Worm (Caenorhabditis elegans) whole organism, midembryonic: ENCODE results near the gene gsnl-1.
A peak's percentile ranks its signal among the peaks of the same experiment; 100 is the strongest.

Source experiments
- T22C8.4 ChIP-seq: fragments of 200-800 bp; sonication (Bioruptor generic); IDR thresholded peaks from 2 replicates; pipeline ENCODE4 v1.3.6; 2022; ENCODE audit warnings: missing genetic modification characterization, missing compliant biosample characterization
- cog-1 ChIP-seq: sonication (generic microtip); optimal IDR thresholded peaks from 2 replicates; lab custom pipeline; 2016; ENCODE audit warnings: missing genetic modification characterization, missing compliant biosample characterization
- flt-1 ChIP-seq: fragments of 200-800 bp; sonication (Bioruptor generic); IDR thresholded peaks from 2 replicates; pipeline ENCODE4 v1.3.6; 2022; ENCODE audit warnings: missing genetic modification characterization, missing compliant biosample characterization
- klf-2 ChIP-seq: fragments of 200-800 bp; sonication (Bioruptor generic); conservative IDR thresholded peaks from 2 replicates; pipeline ENCODE4 v1.3.6; 2022; ENCODE audit warnings: missing genetic modification reagents, missing genetic modification characterization, missing compliant biosample characterization
- med-1 ChIP-seq: sonication (generic microtip); optimal IDR thresholded peaks from 2 replicates; lab custom pipeline; 2017; ENCODE audit warnings: missing genetic modification characterization, mild to moderate bottlenecking, missing compliant biosample characterization, antibody characterized with exemption, missing genetic modification reagents; ENCODE audit not compliant: insufficient read depth
- ref-1 ChIP-seq: fragments of 200-800 bp; sonication (Bioruptor generic); conservative IDR thresholded peaks from 2 replicates; pipeline ENCODE4 v1.3.6; 2022; ENCODE audit warnings: missing genetic modification reagents, missing genetic modification characterization, missing compliant biosample characterization
- tab-1 ChIP-seq: fragments of 200-800 bp; sonication (Bioruptor generic); IDR thresholded peaks from 2 replicates; pipeline ENCODE4 v1.3.6; 2022; ENCODE audit warnings: missing genetic modification characterization, missing compliant biosample characterization
- ztf-23 ChIP-seq: fragments of 200-800 bp; sonication (Bioruptor generic); IDR thresholded peaks from 2 replicates; pipeline ENCODE4 v1.3.6; 2022; ENCODE audit warnings: missing genetic modification reagents, missing genetic modification characterization, missing compliant biosample characterization
- ztf-29 ChIP-seq: fragments of 200-800 bp; sonication (Bioruptor generic); IDR thresholded peaks from 2 replicates; pipeline ENCODE4 v1.3.6; 2022; ENCODE audit warnings: missing genetic modification reagents, missing genetic modification characterization, missing compliant biosample characterization

The gsnl-1 gene

DNA sequence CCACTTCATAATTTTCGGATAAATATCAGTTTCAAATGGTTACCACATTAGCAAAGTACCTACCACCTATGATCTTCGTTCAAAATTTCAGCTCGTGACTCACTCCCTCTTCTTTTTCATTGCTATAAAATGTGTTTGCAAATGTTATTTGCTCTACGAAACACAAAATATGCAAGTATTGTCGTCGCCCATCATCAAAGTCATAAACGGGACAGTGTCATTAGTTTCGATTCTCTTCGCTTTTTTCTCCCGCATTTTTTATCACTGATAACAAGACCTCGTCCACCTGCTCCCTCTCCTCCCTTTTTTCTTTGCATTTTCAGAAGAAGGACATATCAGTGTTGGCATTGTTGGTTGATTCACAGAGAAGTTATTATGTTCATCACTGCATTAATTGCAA, 29.6 kb downstream of the gsnl-1 start, which contains the start of gene C50F4.1:
Gene C50F4.1, plus strand, starts transcription at position 324 of the 400 bp plus-strand sequence.
- TF ChIP-seq med-1 (GFP tag; lab: Kevin White, UChicago) (no peak), tab-1 (GFP tag; lab: Robert Waterston, UW) (no peak), cog-1 (tag; lab: Kevin White, UChicago) (no peak), klf-2 (no peak), ztf-23 (no peak)

DNA sequence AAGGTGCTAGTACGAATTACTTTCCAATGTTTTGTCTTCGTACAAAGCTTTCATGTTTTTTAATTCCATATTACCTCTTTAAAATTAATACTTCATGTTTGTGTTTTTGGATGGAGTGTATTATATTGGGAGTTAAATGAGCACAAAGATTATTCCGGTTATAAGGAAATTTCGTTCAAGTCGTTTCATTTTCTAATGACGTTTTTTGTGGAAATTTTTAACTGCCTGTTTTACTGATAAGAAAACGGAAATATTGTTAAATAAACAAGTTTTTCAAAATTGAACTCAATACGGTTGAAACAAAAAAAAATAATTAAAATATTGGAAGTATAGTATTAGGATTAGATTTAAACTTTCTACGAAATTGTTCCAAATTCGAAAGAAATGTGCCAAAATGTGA, 30.5 kb downstream of the gsnl-1 start:
- TF ChIP-seq ztf-23 (no peak), ztf-29 (GFP tag; lab: Robert Waterston, UW) (no peak), T22C8.4 (GFP tag; lab: Robert Waterston, UW) (no peak), flt-1 (GFP tag; lab: Robert Waterston, UW) (no peak), tab-1 (GFP tag; lab: Robert Waterston, UW) (no peak), cog-1 (tag; lab: Kevin White, UChicago) (no peak), ref-1 (GFP tag; lab: Robert Waterston, UW) (no peak), klf-2 (no peak), med-1 (GFP tag; lab: Kevin White, UChicago) (no peak)

DNA sequence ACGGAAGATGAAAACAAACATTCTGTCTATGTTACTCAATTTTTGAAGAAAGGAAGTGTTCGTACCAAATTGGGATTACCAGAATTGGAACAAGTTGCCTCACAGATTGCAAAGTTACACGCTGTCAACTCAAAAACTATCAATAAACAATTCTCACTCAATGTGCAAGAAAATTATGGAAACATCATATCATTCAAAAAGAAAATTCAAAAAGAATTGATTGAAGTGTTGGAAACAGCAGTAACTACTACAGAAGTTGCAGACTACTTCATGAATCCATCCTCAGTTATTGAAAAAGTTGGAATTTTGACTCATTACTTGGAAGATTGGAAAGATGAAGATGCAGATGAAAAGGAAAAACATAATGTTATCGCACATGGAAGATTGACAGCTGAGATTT, 31.1 kb downstream of the gsnl-1 start:
- TF ChIP-seq cog-1 (tag; lab: Kevin White, UChicago): no peak
- no peak for TF ChIP-seq ztf-29 (GFP tag; lab: Robert Waterston, UW)
- TF ChIP-seq med-1 (GFP tag; lab: Kevin White, UChicago): no peak
- TF ChIP-seq tab-1 (GFP tag; lab: Robert Waterston, UW): no peak
- TF ChIP-seq T22C8.4 (GFP tag; lab: Robert Waterston, UW): no peak
- no peak for TF ChIP-seq flt-1 (GFP tag; lab: Robert Waterston, UW)
- TF ChIP-seq ref-1 (GFP tag; lab: Robert Waterston, UW): no peak
- TF ChIP-seq klf-2: no peak
- no peak for TF ChIP-seq ztf-23

DNA sequence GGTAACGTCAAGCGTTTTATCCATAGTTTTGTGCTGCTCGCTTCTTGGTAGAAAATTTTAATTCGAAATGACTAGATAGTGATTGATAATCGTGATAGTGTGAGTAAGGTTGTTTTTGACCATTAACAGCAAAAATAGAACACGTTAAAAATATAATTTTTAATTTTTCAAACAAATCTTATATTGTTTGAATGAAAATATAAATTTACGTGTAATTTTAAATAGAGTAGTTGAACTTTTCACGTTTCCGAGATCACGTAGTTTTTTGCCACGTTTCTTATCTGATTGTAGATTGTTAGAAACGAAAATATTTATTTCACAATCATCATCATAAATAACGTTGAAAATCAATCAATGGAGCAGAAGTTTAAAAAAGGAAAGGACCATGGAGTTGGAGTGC, 34.6 kb downstream of the gsnl-1 start, which contains the start of the genes C50F4.10 and pfk-1.2:
Gene C50F4.10, minus strand, starts transcription at position 101 of the 400 bp plus-strand sequence.
Gene pfk-1.2, plus strand, starts transcription at position 325 of the 400 bp plus-strand sequence.
- TF ChIP-seq ztf-23 (no peak), tab-1 (GFP tag; lab: Robert Waterston, UW) (no peak), flt-1 (GFP tag; lab: Robert Waterston, UW) (no peak), klf-2 (no peak), T22C8.4 (GFP tag; lab: Robert Waterston, UW) (no peak), med-1 (GFP tag; lab: Kevin White, UChicago) (no peak), cog-1 (tag; lab: Kevin White, UChicago) (no peak), ref-1 (GFP tag; lab: Robert Waterston, UW) (no peak), ztf-29 (GFP tag; lab: Robert Waterston, UW) (no peak)

DNA sequence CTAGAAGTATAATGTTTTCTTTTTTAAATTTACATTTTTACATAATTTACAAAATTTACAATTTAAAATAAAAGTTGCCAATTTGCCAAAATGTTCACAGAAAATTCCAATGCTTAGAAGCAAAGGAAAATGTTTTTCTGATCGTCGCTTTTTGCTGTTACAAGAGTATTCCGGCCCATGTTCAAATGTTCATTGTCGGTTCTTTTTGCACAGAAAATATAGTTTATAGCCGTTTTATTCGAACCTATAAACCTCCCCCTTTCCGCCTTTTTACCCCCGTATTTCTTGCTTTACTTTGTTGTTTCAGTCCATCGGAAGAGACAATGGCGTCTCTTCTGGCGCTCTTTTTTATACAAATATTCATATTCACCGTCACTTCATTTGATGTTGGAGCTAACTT, 37.8 kb downstream of the gsnl-1 start, which contains the start of gene tag-329:
Gene tag-329, plus strand, starts transcription at position 301 of the 400 bp plus-strand sequence.
- TF ChIP-seq flt-1 (GFP tag; lab: Robert Waterston, UW) (no peak), tab-1 (GFP tag; lab: Robert Waterston, UW) (no peak), klf-2 (no peak), cog-1 (tag; lab: Kevin White, UChicago) (no peak), ztf-29 (GFP tag; lab: Robert Waterston, UW) (no peak), T22C8.4 (GFP tag; lab: Robert Waterston, UW) (no peak), ztf-23 (no peak), med-1 (GFP tag; lab: Kevin White, UChicago) (no peak), ref-1 (GFP tag; lab: Robert Waterston, UW) (no peak)

DNA sequence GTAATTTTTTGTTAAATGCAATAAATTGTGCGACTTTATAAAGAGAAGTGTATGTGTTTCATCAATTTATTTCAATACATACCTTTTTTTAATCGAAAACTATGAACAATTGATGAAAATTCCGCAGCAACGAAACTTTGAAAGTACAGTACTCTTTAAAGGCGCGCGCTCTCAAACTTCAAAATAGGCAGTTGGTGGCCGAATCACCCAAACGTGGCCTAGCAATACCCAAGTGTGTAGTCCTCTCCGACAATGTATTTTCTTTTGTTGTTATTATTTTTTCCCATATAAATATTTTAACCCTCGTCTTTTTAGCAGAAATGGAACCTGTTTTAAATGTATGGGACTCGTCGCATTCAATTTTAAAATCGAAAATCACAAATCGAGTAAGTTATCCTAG, 39.7 kb downstream of the gsnl-1 start, which contains the start of gene C50F4.4:
Gene C50F4.4, plus strand, starts transcription at position 267 of the 400 bp plus-strand sequence.
- 0 out of 2 replicates have a peak, but pooled peaks have one; percentile 15 for TF ChIP-seq ztf-23
- no peak for TF ChIP-seq T22C8.4 (GFP tag; lab: Robert Waterston, UW)
- no peak for TF ChIP-seq tab-1 (GFP tag; lab: Robert Waterston, UW)

DNA sequence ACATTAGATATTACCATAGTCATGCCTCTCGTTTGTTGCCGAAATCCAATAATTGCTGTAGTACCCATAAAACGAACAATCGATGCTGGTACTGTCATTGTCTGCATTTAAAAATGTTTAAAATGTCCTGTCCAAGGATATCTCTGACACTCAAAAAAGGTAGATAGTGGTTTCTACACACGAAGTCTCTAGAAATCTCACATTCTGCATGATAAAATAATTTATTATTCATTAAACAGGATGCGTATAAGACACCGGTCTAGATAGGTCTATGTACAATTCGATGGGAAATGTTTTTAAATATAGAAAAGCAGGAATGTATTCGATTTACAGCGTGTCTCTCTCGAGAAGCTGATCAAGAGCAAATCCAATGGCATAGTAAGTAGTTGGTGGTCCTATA, 42.8 kb downstream of the gsnl-1 start, which contains the start of gene C50F4.12:
Gene C50F4.12, minus strand, starts transcription at position 101 of the 400 bp plus-strand sequence.
- TF ChIP-seq ztf-29 (GFP tag; lab: Robert Waterston, UW) (no peak), flt-1 (GFP tag; lab: Robert Waterston, UW) (no peak), T22C8.4 (GFP tag; lab: Robert Waterston, UW) (no peak), klf-2 (no peak), ref-1 (GFP tag; lab: Robert Waterston, UW) (no peak), tab-1 (GFP tag; lab: Robert Waterston, UW) (no peak), cog-1 (tag; lab: Kevin White, UChicago) (no peak), ztf-23 (no peak)

DNA sequence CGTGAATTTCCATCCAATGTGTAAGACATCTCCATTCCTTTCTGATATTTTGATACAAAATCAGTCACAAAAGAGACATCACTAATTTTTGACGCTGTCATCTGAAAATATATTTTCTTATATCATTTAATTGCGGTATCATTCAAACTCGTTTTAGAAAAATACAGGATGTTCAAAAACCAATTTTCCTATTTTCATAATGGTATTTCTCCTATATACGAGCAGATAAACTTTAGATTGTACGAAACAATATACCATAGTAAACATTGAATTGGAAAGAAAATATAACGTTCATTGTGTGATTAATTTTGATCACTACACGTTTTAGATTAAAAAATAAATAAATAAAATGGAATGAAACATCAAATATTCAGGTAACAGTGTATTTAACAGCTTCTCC, 44.7 kb downstream of the gsnl-1 start, which contains the start of gene C50F4.16:
Gene C50F4.16, minus strand, starts transcription at position 101 of the 400 bp plus-strand sequence.
- no peak for TF ChIP-seq tab-1 (GFP tag; lab: Robert Waterston, UW)
- TF ChIP-seq med-1 (GFP tag; lab: Kevin White, UChicago): no peak
- no peak for TF ChIP-seq ztf-29 (GFP tag; lab: Robert Waterston, UW)
- no peak for TF ChIP-seq ztf-23
- no peak for TF ChIP-seq ref-1 (GFP tag; lab: Robert Waterston, UW)
- no peak for TF ChIP-seq cog-1 (tag; lab: Kevin White, UChicago)
- no peak for TF ChIP-seq T22C8.4 (GFP tag; lab: Robert Waterston, UW)

DNA sequence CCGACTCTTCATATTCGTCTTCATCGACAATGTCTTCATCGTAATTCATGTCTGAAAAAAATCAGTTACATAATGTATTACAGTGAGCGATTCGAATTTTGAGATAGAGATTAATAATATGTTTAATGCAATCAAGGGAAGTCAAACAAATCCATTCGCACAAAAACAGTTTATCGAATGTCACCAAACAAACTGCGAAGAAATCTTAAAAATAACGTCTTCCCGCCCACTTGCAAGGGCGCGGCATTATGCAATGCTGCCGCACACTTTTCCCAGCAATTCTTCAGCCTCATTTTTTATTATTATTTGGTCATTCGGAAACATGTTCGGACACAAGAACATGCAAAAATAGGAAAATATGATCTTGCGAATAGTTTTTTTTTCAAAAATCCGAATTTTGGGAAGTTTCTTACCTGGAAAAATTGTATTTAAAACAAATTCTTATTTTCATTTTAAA, 47.4 kb downstream of the gsnl-1 start, which contains the start of gene mdf-1:
Gene mdf-1, minus strand, starts transcription at position 51 of the 457 bp plus-strand sequence.
- no peak for TF ChIP-seq ztf-29 (GFP tag; lab: Robert Waterston, UW)
- TF ChIP-seq klf-2: 0 out of 2 replicates have a peak, but pooled peaks have one; percentile 35
- TF ChIP-seq ref-1 (GFP tag; lab: Robert Waterston, UW): 0 out of 2 replicates have a peak, but pooled peaks have one; percentile 33
- no peak for TF ChIP-seq tab-1 (GFP tag; lab: Robert Waterston, UW)
- TF ChIP-seq cog-1 (tag; lab: Kevin White, UChicago): no peak
- no peak for TF ChIP-seq T22C8.4 (GFP tag; lab: Robert Waterston, UW)
- TF ChIP-seq flt-1 (GFP tag; lab: Robert Waterston, UW): 0 out of 2 replicates have a peak, but pooled peaks have one; percentile 52
- peak; percentile 67; the same call in 1 of the 2 replicates for TF ChIP-seq ztf-23
- TF ChIP-seq med-1 (GFP tag; lab: Kevin White, UChicago): peak; percentile 28
